Fruit fly (Drosophila melanogaster) whole organism, wandering third instar larva: ENCODE data around the gene gzl.

ENCODE experiments used
- Abd-B ChIP-seq: fragments of >200 bp; optimal IDR thresholded peaks from 2 replicates; lab custom pipeline; 2017; ENCODE audit warnings: missing biosample characterization, missing genetic modification characterization
- CG32264 ChIP-seq: fragments of 200-800 bp; sonication (Bioruptor generic); optimal IDR thresholded peaks from 2 replicates; lab custom pipeline; 2016; ENCODE audit warnings: missing biosample characterization, missing genetic modification characterization
- CG9705 ChIP-seq: fragments of 200-800 bp; sonication (Bioruptor generic); optimal IDR thresholded peaks from 2 replicates; lab custom pipeline; 2018; ENCODE audit warnings: missing biosample characterization, mild to moderate bottlenecking, missing genetic modification characterization
- CrebA ChIP-seq: fragments of 200-800 bp; sonication (Bioruptor generic); optimal IDR thresholded peaks from 2 replicates; lab custom pipeline; 2016; ENCODE audit warnings: missing biosample characterization, mild to moderate bottlenecking, missing genetic modification characterization, borderline replicate concordance
- Dfd ChIP-seq: fragments of >200 bp; optimal IDR thresholded peaks from 2 replicates; lab custom pipeline; 2017; ENCODE audit warnings: missing biosample characterization, missing genetic modification characterization
- Dif ChIP-seq: fragments of 200-275, 200-300 bp; sonication (Bioruptor generic); optimal IDR thresholded peaks from 2 replicates; lab custom pipeline; 2018; ENCODE audit warnings: missing biosample characterization, missing genetic modification characterization; ENCODE audit not compliant: partially characterized antibody
- GATAd ChIP-seq: sonication (Bioruptor generic); optimal IDR thresholded peaks from 2 replicates; lab custom pipeline; 2016; ENCODE audit warnings: missing biosample characterization, missing genetic modification characterization
- HLH106 ChIP-seq: fragments of 200-800 bp; optimal IDR thresholded peaks from 3 replicates; lab custom pipeline; 2019; ENCODE audit warnings: missing biosample characterization, mild to moderate bottlenecking, missing genetic modification characterization, moderate library complexity
- Hnf4 ChIP-seq: fragments of 200-800 bp; sonication (Bioruptor generic); optimal IDR thresholded peaks from 2 replicates; lab custom pipeline; 2016; ENCODE audit warnings: missing biosample characterization, mild to moderate bottlenecking, missing genetic modification characterization
- Hr78 ChIP-seq: fragments of >200 bp; optimal IDR thresholded peaks from 2 replicates; lab custom pipeline; 2017; ENCODE audit warnings: missing biosample characterization, missing genetic modification characterization
- Hr83 ChIP-seq: fragments of 200-300 bp; sonication (Bioruptor generic); optimal IDR thresholded peaks from 2 replicates; lab custom pipeline; 2016; ENCODE audit warnings: missing biosample characterization, mild to moderate bottlenecking, missing genetic modification characterization, moderate library complexity; ENCODE audit not compliant: poor library complexity, severe bottlenecking
- Jra ChIP-seq: sonication (Bioruptor generic); optimal IDR thresholded peaks from 2 replicates; lab custom pipeline; 2016; ENCODE audit warnings: missing biosample characterization, missing genetic modification characterization
- Mio ChIP-seq: sonication (Bioruptor generic); optimal IDR thresholded peaks from 2 replicates; lab custom pipeline; 2016; ENCODE audit warnings: missing biosample characterization, missing genetic modification characterization
- Myc ChIP-seq: fragments of >200 bp; optimal IDR thresholded peaks from 2 replicates; lab custom pipeline; 2017
- N ChIP-seq: fragments of >200 bp; optimal IDR thresholded peaks from 2 replicates; lab custom pipeline; 2018; ENCODE audit warnings: missing biosample characterization, missing external identifiers, missing genetic modification characterization
- OdsH ChIP-seq: fragments of 200-800 bp; sonication (Bioruptor generic); optimal IDR thresholded peaks from 2 replicates; lab custom pipeline; 2016; ENCODE audit warnings: missing biosample characterization, mild to moderate bottlenecking, missing genetic modification characterization
- Rel ChIP-seq, 2 experiments: fragments of 200-800 bp; sonication (Bioruptor generic) in 1 of 2; optimal IDR thresholded peaks; 2 replicates in 1 of 2; 3 replicates in 1 of 2; lab custom pipeline; 2016 to 2019; ENCODE audit warnings: mild to moderate bottlenecking in 2 of 2, missing biosample characterization in 2 of 2, missing genetic modification characterization in 2 of 2, moderate library complexity in 1 of 2
- Sp1 ChIP-seq: fragments of 200-800 bp; sonication (Bioruptor generic); optimal IDR thresholded peaks from 3 replicates; lab custom pipeline; 2019; ENCODE audit warnings: missing biosample characterization, mild to moderate bottlenecking, missing genetic modification characterization, moderate library complexity
- Vsx2 ChIP-seq: fragments of 200-300, 225-300 bp; sonication (Bioruptor generic); optimal IDR thresholded peaks from 2 replicates; lab custom pipeline; 2018; ENCODE audit warnings: missing biosample characterization, missing genetic modification characterization; ENCODE audit not compliant: partially characterized antibody
- br ChIP-seq: fragments of 200-800 bp; sonication (Bioruptor generic); optimal IDR thresholded peaks from 2 replicates; lab custom pipeline; 2016; ENCODE audit warnings: missing biosample characterization, missing genetic modification characterization
- brk ChIP-seq: fragments of 200-800 bp; sonication (Bioruptor generic); optimal IDR thresholded peaks from 2 replicates; lab custom pipeline; 2016; ENCODE audit warnings: missing biosample characterization, mild to moderate bottlenecking, missing genetic modification characterization
- dl ChIP-seq, 2 experiments: fragments of 175-275, 200-275 bp in 1 of 2; fragments of 200-275 bp in 1 of 2; sonication (Bioruptor generic); optimal IDR thresholded peaks; lab custom pipeline; 2018; ENCODE audit warnings: mild to moderate bottlenecking in 2 of 2, missing biosample characterization in 2 of 2, missing genetic modification characterization in 2 of 2, moderate library complexity in 2 of 2; ENCODE audit not compliant: partially characterized antibody in 2 of 2, insufficient read depth in 1 of 2
- dmrt93B ChIP-seq: fragments of 200-800 bp; sonication (Bioruptor generic); optimal IDR thresholded peaks from 2 replicates; lab custom pipeline; 2018; ENCODE audit warnings: missing biosample characterization, mild to moderate bottlenecking, missing genetic modification characterization
- dsf ChIP-seq: sonication (Bioruptor generic); optimal IDR thresholded peaks from 2 replicates; lab custom pipeline; 2016; ENCODE audit warnings: missing biosample characterization, missing genetic modification characterization, borderline replicate concordance
- ey ChIP-seq: fragments of 200-800 bp; sonication (Bioruptor generic); optimal IDR thresholded peaks from 2 replicates; lab custom pipeline; 2016; ENCODE audit warnings: missing biosample characterization, missing genetic modification characterization
- foxo ChIP-seq, 2 experiments: fragments of 200-800 bp; sonication (Bioruptor generic); optimal IDR thresholded peaks; 2 replicates in 1 of 2; 3 replicates in 1 of 2; lab custom pipeline; 2016 to 2017; ENCODE audit warnings: missing biosample characterization in 2 of 2, missing genetic modification characterization in 2 of 2
- fru ChIP-seq: fragments of 200-800 bp; sonication (Bioruptor generic); optimal IDR thresholded peaks from 3 replicates; lab custom pipeline; 2016; ENCODE audit warnings: missing biosample characterization, mild to moderate bottlenecking, missing genetic modification characterization
- h ChIP-seq: fragments of 200-800 bp; sonication (Bioruptor generic); optimal IDR thresholded peaks from 3 replicates; lab custom pipeline; 2016; ENCODE audit warnings: missing biosample characterization, mild to moderate bottlenecking, missing genetic modification characterization
- jim ChIP-seq: fragments of 175-275, 200-325 bp; sonication (Bioruptor generic); optimal IDR thresholded peaks from 2 replicates; lab custom pipeline; 2016; ENCODE audit warnings: missing biosample characterization, mild to moderate bottlenecking, missing genetic modification characterization
- lola ChIP-seq: fragments of >200 bp; optimal IDR thresholded peaks from 2 replicates; lab custom pipeline; 2017; ENCODE audit warnings: missing biosample characterization, missing genetic modification characterization
- pan ChIP-seq: fragments of >200 bp; optimal IDR thresholded peaks from 2 replicates; lab custom pipeline; 2017
- psq ChIP-seq: fragments of 200-800 bp; sonication (Bioruptor generic); optimal IDR thresholded peaks from 3 replicates; lab custom pipeline; 2017; ENCODE audit warnings: missing biosample characterization, mild to moderate bottlenecking, missing genetic modification characterization, moderate library complexity
- rgr ChIP-seq: fragments of 200-800 bp; sonication (Bioruptor generic); optimal IDR thresholded peaks from 3 replicates; lab custom pipeline; 2016; ENCODE audit warnings: missing biosample characterization, mild to moderate bottlenecking, missing genetic modification characterization
- sage ChIP-seq: fragments of 200-800 bp; sonication (Bioruptor generic); optimal IDR thresholded peaks from 2 replicates; lab custom pipeline; 2016; ENCODE audit warnings: missing biosample characterization, mild to moderate bottlenecking, missing genetic modification characterization
- sv ChIP-seq: fragments of 200-800 bp; sonication (Bioruptor generic); optimal IDR thresholded peaks from 3 replicates; lab custom pipeline; 2016; ENCODE audit warnings: missing biosample characterization, missing genetic modification characterization
- usp ChIP-seq: fragments of >200 bp; optimal IDR thresholded peaks from 2 replicates; lab custom pipeline; 2017; ENCODE audit warnings: missing biosample characterization, missing genetic modification characterization
- woc ChIP-seq: sonication (Bioruptor generic); optimal IDR thresholded peaks from 2 replicates; lab custom pipeline; 2016; ENCODE audit warnings: missing biosample characterization, mild to moderate bottlenecking, missing genetic modification characterization

Gene gzl

dm6 chr3R:6407544-6407943, 24.8 kb downstream of the gzl start:
- no peak for TF ChIP-seq OdsH (GFP tag; lab: Kevin White, UChicago)
- TF ChIP-seq Dif (GFP tag; lab: Kevin White, UChicago) = peak; percentile 61
- peak; percentile 42 for TF ChIP-seq CrebA (GFP tag; lab: Kevin White, UChicago)
- no peak for TF ChIP-seq CG32264 (GFP tag; lab: Kevin White, UChicago)
- TF ChIP-seq Vsx2 (GFP tag; lab: Kevin White, UChicago) = peak; percentile 29

DNA sequence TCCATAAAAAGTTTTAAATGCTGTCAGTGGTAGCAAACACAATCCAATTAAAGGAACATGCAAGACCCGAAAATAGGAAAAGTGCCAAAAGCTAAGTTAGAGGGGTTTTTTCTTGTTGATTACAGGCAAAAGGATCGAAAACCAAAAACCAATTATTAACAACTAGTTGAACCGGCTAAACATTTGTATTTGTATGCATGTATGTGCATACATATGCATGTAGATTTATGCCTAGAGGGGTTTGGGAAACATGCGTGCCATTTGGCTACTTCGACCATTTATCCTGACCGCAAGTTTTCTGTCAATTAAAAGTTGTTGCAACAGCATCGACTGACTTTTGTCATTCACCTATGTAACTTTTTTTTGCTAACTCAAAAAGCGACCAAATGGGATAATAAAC, 25.8 kb downstream of the gzl start:
- TF ChIP-seq woc (GFP tag; lab: Kevin White, UChicago) (no peak), rgr (GFP tag; lab: Kevin White, UChicago) (no peak), Vsx2 (GFP tag; lab: Kevin White, UChicago) (no peak), Hr78 (GFP tag; lab: Kevin White, UChicago) (no peak), sv (no peak), sage (no peak), CrebA (GFP tag; lab: Kevin White, UChicago) (no peak), OdsH (GFP tag; lab: Kevin White, UChicago) (no peak), Dif (GFP tag; lab: Kevin White, UChicago) (no peak), h (GFP tag; lab: Kevin White, UChicago) (no peak), Jra (GFP tag; lab: Kevin White, UChicago) (no peak), brk (GFP tag; lab: Kevin White, UChicago) (no peak), Sp1 (GFP tag; lab: Kevin White, UChicago) (no peak), CG32264 (GFP tag; lab: Kevin White, UChicago) (no peak)

- TF ChIP-seq Rel (GFP tag; optimal IDR thresholded peaks at IDR 0.05; lab: Kevin White, UChicago) (no peak), Rel (tag; optimal IDR thresholded peaks at IDR 0.05; lab: Kevin White, UChicago) (peak; percentile 65), N (GFP tag; lab: Kevin White, UChicago) (no peak), Sp1 (GFP tag; lab: Kevin White, UChicago) (no peak), ey (no peak), psq (GFP tag; lab: Kevin White, UChicago) (peak; percentile 94), GATAd (GFP tag; lab: Kevin White, UChicago) (no peak), Hnf4 (peak; percentile 46), fru (peak; percentile 7), br (GFP tag; lab: Kevin White, UChicago) (peak; percentile 22), CrebA (GFP tag; lab: Kevin White, UChicago) (no peak), Abd-B (GFP tag; lab: Kevin White, UChicago) (no peak)
These were observed 26.4 kb downstream of the gzl start for dm6 chr3R:6409153-6409571.

DNA sequence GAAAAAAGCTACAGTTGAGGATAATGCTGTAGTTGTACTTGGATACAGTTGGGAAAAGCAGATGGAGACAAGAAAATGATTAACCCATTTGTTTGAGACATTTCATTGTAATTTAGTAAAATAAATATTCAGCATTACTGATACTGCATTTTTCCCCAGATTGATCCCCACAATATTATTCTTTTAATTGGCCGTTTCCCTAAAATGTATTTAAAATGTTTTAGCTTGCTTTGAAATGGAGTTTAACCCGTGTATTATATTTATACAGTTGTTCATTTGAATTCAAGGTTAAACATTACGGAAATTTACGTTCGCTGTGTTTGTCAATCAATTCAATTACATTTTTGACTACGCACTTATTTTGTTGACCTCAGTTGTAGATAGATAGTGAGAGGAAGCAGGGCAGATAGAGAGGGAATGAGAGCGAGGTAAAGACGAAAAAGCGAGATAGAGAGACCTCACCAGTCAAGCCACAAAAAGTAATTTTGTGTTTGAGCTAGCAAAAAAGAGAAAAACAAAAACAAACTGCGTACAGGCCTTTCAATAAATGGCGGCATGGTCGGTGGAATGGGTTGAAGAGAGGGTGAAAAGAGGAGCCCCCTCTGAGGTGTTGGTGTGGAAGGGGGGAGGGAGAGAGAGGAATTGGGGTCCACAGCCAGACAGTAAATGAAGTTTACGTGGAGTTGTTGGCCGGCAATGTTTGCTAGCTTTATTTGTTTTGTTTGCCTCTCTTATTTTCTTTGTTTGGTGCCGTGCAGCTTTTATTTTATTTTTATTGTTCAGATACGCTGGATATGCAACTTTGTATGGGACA, 27.9 kb downstream of the gzl start:
- TF ChIP-seq CrebA (GFP tag; lab: Kevin White, UChicago) (no peak), sage (no peak), CG32264 (GFP tag; lab: Kevin White, UChicago) (peak; percentile 16), dmrt93B (peak; percentile 62), Rel (GFP tag; optimal IDR thresholded peaks at IDR 0.05; lab: Kevin White, UChicago) (no peak), Rel (tag; optimal IDR thresholded peaks at IDR 0.05; lab: Kevin White, UChicago) (peak; percentile 40), OdsH (GFP tag; lab: Kevin White, UChicago) (peak; percentile 80), dsf (GFP tag; lab: Kevin White, UChicago) (no peak), Hr83 (peak; percentile 53), h (GFP tag; lab: Kevin White, UChicago) (peak; percentile 75), Abd-B (GFP tag; lab: Kevin White, UChicago) (no peak), br (GFP tag; lab: Kevin White, UChicago) (peak; percentile 69), psq (GFP tag; lab: Kevin White, UChicago) (peak; percentile 91), Dif (GFP tag; lab: Kevin White, UChicago) (peak; percentile 48), fru (peak; percentile 81), Mio (GFP tag; lab: Kevin White, UChicago) (no peak), N (GFP tag; lab: Kevin White, UChicago) (no peak), dl (GFP tag; optimal IDR thresholded peaks at IDR 0.05; lab: Kevin White, UChicago; ENCODE audit: insufficient read depth in 1 of 2, partially characterized antibody in 2 of 2) (no peak), jim (GFP tag; lab: Kevin White, UChicago) (peak; percentile 74), sv (peak; percentile 80), ey (peak; percentile 84), Vsx2 (GFP tag; lab: Kevin White, UChicago) (no peak), Sp1 (GFP tag; lab: Kevin White, UChicago) (peak; percentile 76), lola (no peak), Myc (lab: Kevin White, UChicago) (no peak), usp (GFP tag; lab: Kevin White, UChicago) (no peak), pan (lab: Kevin White, UChicago) (no peak), Dfd (no peak), brk (GFP tag; lab: Kevin White, UChicago) (peak; percentile 48), Hnf4 (no peak), foxo (GFP tag; optimal IDR thresholded peaks at IDR 0.05; lab: Kevin White, UChicago) (peak in 1 of 2 experiments; percentile 77), CG9705 (GFP tag; lab: Kevin White, UChicago) (no peak), HLH106 (peak; percentile 59), Hr78 (GFP tag; lab: Kevin White, UChicago) (no peak)
